Fruit fly (Drosophila melanogaster) whole organism, prepupa: Measurements from ENCODE around the gene Cyp4g15.

Source experiments
- CG10669 ChIP-seq: fragments of 200-800 bp; sonication (Bioruptor generic); optimal IDR thresholded peaks from 3 replicates; lab custom pipeline; 2018; ENCODE audit warnings: missing biosample characterization, mild to moderate bottlenecking, missing genetic modification characterization, moderate library complexity
- CG8119 ChIP-seq: fragments of 200-800 bp; sonication (Bioruptor generic); IDR thresholded peaks from 3 replicates; pipeline ENCODE4 v1.3.6; 2022; ENCODE audit warnings: missing biosample characterization, missing genetic modification characterization
- Ets96B ChIP-seq: fragments of 200-800 bp; optimal IDR thresholded peaks from 2 replicates; lab custom pipeline; 2019; ENCODE audit warnings: missing biosample characterization, mild to moderate bottlenecking, missing genetic modification characterization, moderate library complexity
- Gug ChIP-seq: fragments of 200-800 bp; sonication (Bioruptor generic); IDR thresholded peaks from 2 replicates; pipeline ENCODE4 v1.3.6; 2022; ENCODE audit warnings: missing biosample characterization, missing genetic modification characterization
- Lpt ChIP-seq: fragments of 200-800 bp; sonication (Bioruptor generic); optimal IDR thresholded peaks from 3 replicates; lab custom pipeline; 2016; ENCODE audit warnings: missing biosample characterization, missing genetic modification characterization
- lz ChIP-seq: fragments of 200-800 bp; sonication (Bioruptor generic); optimal IDR thresholded peaks from 3 replicates; lab custom pipeline; 2016; ENCODE audit warnings: missing biosample characterization, missing genetic modification characterization
- net ChIP-seq: fragments of 200-800 bp; sonication (Bioruptor generic); optimal IDR thresholded peaks from 3 replicates; lab custom pipeline; 2016; ENCODE audit warnings: missing biosample characterization, missing genetic modification characterization
- spab ChIP-seq: fragments of 200-800 bp; sonication (Bioruptor generic); optimal IDR thresholded peaks from 2 replicates; lab custom pipeline; 2017; ENCODE audit warnings: missing biosample characterization, mild to moderate bottlenecking, missing genetic modification characterization, missing genetic modification reagents
- ss ChIP-seq, 2 experiments: fragments of 200-800 bp; sonication (Bioruptor generic); optimal IDR thresholded peaks; 2 replicates in 1 of 2; 3 replicates in 1 of 2; lab custom pipeline; 2017 to 2018; ENCODE audit warnings: mild to moderate bottlenecking in 2 of 2, missing biosample characterization in 2 of 2, missing genetic modification characterization in 2 of 2, moderate library complexity in 1 of 2
- svp ChIP-seq: fragments of 200-800 bp; sonication (Bioruptor generic); peaks from one replicate; lab custom pipeline; 2016; ENCODE audit warnings: missing biosample characterization, missing genetic modification characterization

- TF ChIP-seq Gug (GFP tag; lab: Robert Waterston, UW) (no peak), svp (GFP tag; lab: Kevin White, UChicago) (peak; percentile 71), CG10669 (no peak), Lpt (GFP tag; lab: Kevin White, UChicago) (no peak), ss (GFP tag; optimal IDR thresholded peaks at IDR 0.05; lab: Kevin White, UChicago) (no peak), Ets96B (tag; lab: Kevin White, UChicago) (no peak), CG8119 (no peak), net (GFP tag; lab: Kevin White, UChicago) (no peak), lz (GFP tag; lab: Kevin White, UChicago) (no peak), spab (GFP tag; lab: Kevin White, UChicago) (no peak)
Observed at dm6 chrX:11501221-11501961, 24.5 kb downstream of the Cyp4g15 start.
